Worm (Caenorhabditis elegans) whole organism, early embryonic: ENCODE measurements around the gene F13H8.6.

Source experiments
- B0310.2 ChIP-seq: sonication (generic microtip); optimal IDR thresholded peaks from 2 replicates; lab custom pipeline; 2016; ENCODE audit warnings: mild to moderate bottlenecking, missing genetic modification characterization, missing compliant biosample characterization
- F13C5.2 ChIP-seq: sonication (generic microtip); optimal IDR thresholded peaks from 2 replicates; lab custom pipeline; 2017; ENCODE audit warnings: mild to moderate bottlenecking, missing genetic modification characterization, inconsistent platforms, missing compliant biosample characterization
- ama-1 ChIP-seq: fragments of 150-350 bp; optimal IDR thresholded peaks from 2 replicates; lab custom pipeline; 2014
- ceh-36 ChIP-seq: sonication (generic microtip); optimal IDR thresholded peaks from 2 replicates; lab custom pipeline; 2016; ENCODE audit warnings: missing genetic modification characterization, inconsistent platforms, missing compliant biosample characterization
- flt-1 ChIP-seq: fragments of 200-800 bp; sonication (Bioruptor generic); IDR thresholded peaks from 2 replicates; pipeline ENCODE4 v1.3.6; 2022; ENCODE audit warnings: missing genetic modification characterization, missing compliant biosample characterization
- hmbx-1 ChIP-seq: sonication (generic microtip); optimal IDR thresholded peaks from 2 replicates; lab custom pipeline; 2016; ENCODE audit warnings: mild to moderate bottlenecking, missing genetic modification characterization, missing compliant biosample characterization
- hmg-4 ChIP-seq: fragments of 200-800 bp; sonication (Bioruptor generic); optimal IDR thresholded peaks from 2 replicates; lab custom pipeline; 2018; ENCODE audit warnings: mild to moderate bottlenecking, missing genetic modification characterization, missing compliant biosample characterization
- hnd-1 ChIP-seq: sonication (generic microtip); optimal IDR thresholded peaks from 2 replicates; lab custom pipeline; 2016; ENCODE audit warnings: missing genetic modification characterization, missing compliant biosample characterization
- pes-1 ChIP-seq: fragments of 200-800 bp; sonication (Bioruptor generic); IDR thresholded peaks from 2 replicates; pipeline ENCODE4 v1.3.6; 2022; ENCODE audit warnings: missing genetic modification reagents, missing genetic modification characterization, missing compliant biosample characterization
- scrt-1 ChIP-seq: fragments of 200-800 bp; sonication (Bioruptor generic); IDR thresholded peaks from 2 replicates; pipeline ENCODE4 v1.3.6; 2022; ENCODE audit warnings: missing genetic modification characterization, missing compliant biosample characterization
- tbx-11 ChIP-seq: fragments of 200-800 bp; sonication (Bioruptor generic); IDR thresholded peaks from 2 replicates; pipeline ENCODE4 v1.3.6; 2022; ENCODE audit warnings: missing genetic modification characterization, missing compliant biosample characterization
- tbx-37 ChIP-seq: fragments of 200-800 bp; sonication (Bioruptor generic); conservative IDR thresholded peaks from 2 replicates; pipeline ENCODE4 v1.3.6; 2022; ENCODE audit warnings: missing genetic modification reagents, missing genetic modification characterization, missing compliant biosample characterization
- tra-4 ChIP-seq: sonication (generic microtip); optimal IDR thresholded peaks from 2 replicates; lab custom pipeline; 2017; ENCODE audit warnings: missing genetic modification characterization, missing compliant biosample characterization

DNA sequence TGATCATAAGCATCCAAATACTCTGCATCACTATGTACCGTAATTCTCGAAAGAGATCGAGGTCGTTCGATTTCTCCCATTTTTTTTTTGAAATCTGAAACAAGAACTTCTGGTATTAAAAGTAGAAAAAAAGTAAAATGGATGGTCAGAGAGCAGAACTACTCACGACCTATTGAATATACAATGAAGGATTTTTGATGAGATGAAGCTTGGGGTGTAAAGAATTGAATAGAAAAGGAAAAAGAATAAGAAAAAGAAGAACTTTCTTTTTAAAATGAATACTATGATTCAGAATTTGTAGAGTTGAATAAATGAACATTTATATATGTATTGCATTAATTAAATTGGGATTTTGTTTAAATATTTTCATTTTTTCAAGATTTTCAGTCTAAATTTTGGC, 47.1 kb upstream of the F13H8.6 start, which contains the start of gene ttc-39B:
- TF ChIP-seq hmbx-1 (tag; lab: Kevin White, UChicago) (no peak), tra-4 (no peak), hmg-4 (no peak), ama-1 (lab: Kevin White, UChicago) (no peak), flt-1 (GFP tag; lab: Robert Waterston, UW) (no peak), pes-1 (GFP tag; lab: Robert Waterston, UW) (no peak), B0310.2 (no peak), F13C5.2 (tag; lab: Kevin White, UChicago) (no peak), scrt-1 (GFP tag; lab: Robert Waterston, UW) (no peak), tbx-11 (GFP tag; lab: Robert Waterston, UW) (no peak), hnd-1 (tag; lab: Kevin White, UChicago) (no peak), tbx-37 (GFP tag; lab: Robert Waterston, UW) (no peak), ceh-36 (tag; lab: Kevin White, UChicago) (no peak)
